Fruit fly (Drosophila melanogaster): ENCODE data around the gene MKP-4.
A peak's percentile ranks its signal among the peaks of the same experiment; 100 is the strongest.

The MKP-4 gene

dm6 chrX:19663859-19664728, 41.2 kb downstream of the MKP-4 start, which contains the start of the genes CG14223 and Ssu72 (continued):
- TF ChIP-seq lov (optimal IDR thresholded peaks at IDR 0.05) = no peak
- no peak for TF ChIP-seq lov (GFP tag; IDR thresholded peaks at IDR 0.05)
- no peak for TF ChIP-seq Gsc (GFP tag; IDR thresholded peaks at IDR 0.05)
- TF ChIP-seq onecut (GFP tag; IDR thresholded peaks at IDR 0.05) = peak; percentile 81
- no peak for TF ChIP-seq chm (GFP tag; IDR thresholded peaks at IDR 0.05)
- 0 out of 4 replicates have a peak, but pooled peaks have one; percentile 52 for TF ChIP-seq chinmo (GFP tag; IDR thresholded peaks at IDR 0.05; ENCODE audit: partially characterized antibody)
- no peak for TF ChIP-seq CG6654 (GFP tag; optimal IDR thresholded peaks at IDR 0.05)
- no peak for TF ChIP-seq CG10147 (GFP tag; optimal IDR thresholded peaks at IDR 0.05)
- TF ChIP-seq vvl (GFP tag; IDR thresholded peaks at IDR 0.05) = peak; percentile 32; the same call in 1 of the 2 replicates
- no peak for TF ChIP-seq ranshi (GFP tag; IDR thresholded peaks at IDR 0.05)
- no peak for TF ChIP-seq az2 (GFP tag; optimal IDR thresholded peaks at IDR 0.05)
- peak; percentile 44; the same call in 1 of the 2 replicates for TF ChIP-seq slbo (GFP tag; IDR thresholded peaks at IDR 0.05)
- peak; percentile 59 for TF ChIP-seq pzg (GFP tag; optimal IDR thresholded peaks at IDR 0.05)
- TF ChIP-seq Abd-B (GFP tag; optimal IDR thresholded peaks at IDR 0.05) = no peak
- TF ChIP-seq Dip3 (GFP tag; optimal IDR thresholded peaks at IDR 0.05) = no peak
- no peak for TF ChIP-seq CG1024 (GFP tag; IDR thresholded peaks at IDR 0.05)
- no peak for TF ChIP-seq CHES-1-like (GFP tag; optimal IDR thresholded peaks at IDR 0.05)
- TF ChIP-seq ato (GFP tag; IDR thresholded peaks at IDR 0.05; ENCODE audit: partially characterized antibody) = peak; percentile 64
- peak; percentile 13 for TF ChIP-seq gem (tag; optimal IDR thresholded peaks at IDR 0.05)
- no peak for TF ChIP-seq CG17829 (tag; optimal IDR thresholded peaks at IDR 0.05)
- TF ChIP-seq Dfd (GFP tag; optimal IDR thresholded peaks at IDR 0.05) = no peak
- no peak for TF ChIP-seq Atf3 (GFP tag; optimal IDR thresholded peaks at IDR 0.05)
- TF ChIP-seq trh (GFP tag; optimal IDR thresholded peaks at IDR 0.05) = no peak
- no peak for TF ChIP-seq D19B (GFP tag; optimal IDR thresholded peaks at IDR 0.05)
- no peak for TF ChIP-seq rib (GFP tag; IDR thresholded peaks at IDR 0.05)
- no peak for TF ChIP-seq br (optimal IDR thresholded peaks at IDR 0.05)
- TF ChIP-seq pb (GFP tag; optimal IDR thresholded peaks at IDR 0.05) = no peak
- TF ChIP-seq CG2199 (GFP tag; IDR thresholded peaks at IDR 0.05) = no peak
- no peak for TF ChIP-seq CG6689 (GFP tag; IDR thresholded peaks at IDR 0.05)
- no peak for TF ChIP-seq CG11695 (GFP tag; IDR thresholded peaks at IDR 0.05)
- TF ChIP-seq bigmax (GFP tag; optimal IDR thresholded peaks at IDR 0.05) = no peak
- TF ChIP-seq CG7357 (GFP tag; IDR thresholded peaks at IDR 0.05) = no peak
- TF ChIP-seq CG31388 (GFP tag; optimal IDR thresholded peaks at IDR 0.05) = no peak
- TF ChIP-seq CG9797 (GFP tag; optimal IDR thresholded peaks at IDR 0.05) = no peak
- no peak for TF ChIP-seq Side (GFP tag; optimal IDR thresholded peaks at IDR 0.05)
- no peak for TF ChIP-seq CG17568 (GFP tag; optimal IDR thresholded peaks at IDR 0.05)
- TF ChIP-seq Adf1 (GFP tag; IDR thresholded peaks at IDR 0.05) = no peak
- TF ChIP-seq vnd (GFP tag; IDR thresholded peaks at IDR 0.05; ENCODE audit: partially characterized antibody) = peak; percentile 70
- TF ChIP-seq CG30403 (GFP tag; optimal IDR thresholded peaks at IDR 0.05) = peak; percentile 29
- no peak for TF ChIP-seq en (GFP tag; optimal IDR thresholded peaks at IDR 0.05)
- TF ChIP-seq bbx (GFP tag; IDR thresholded peaks at IDR 0.05; ENCODE audit: partially characterized antibody) = peak; percentile 83
- TF ChIP-seq nerfin-1 (tag; optimal IDR thresholded peaks at IDR 0.05) = no peak
- TF ChIP-seq CG33557 (GFP tag; optimal IDR thresholded peaks at IDR 0.05) = no peak
- no peak for TF ChIP-seq insv (GFP tag; optimal IDR thresholded peaks at IDR 0.05)
- no peak for TF ChIP-seq ttk (GFP tag; IDR thresholded peaks at IDR 0.05)
- no peak for TF ChIP-seq btn (GFP tag; optimal IDR thresholded peaks at IDR 0.05)
- TF ChIP-seq CG13287 (GFP tag; IDR thresholded peaks at IDR 0.05; ENCODE audit: partially characterized antibody) = peak; percentile 84
- no peak for TF ChIP-seq Usf (GFP tag; optimal IDR thresholded peaks at IDR 0.05)
- TF ChIP-seq ftz-f1 (GFP tag; optimal IDR thresholded peaks at IDR 0.05) = no peak
- peak; percentile 19 for TF ChIP-seq mam (GFP tag; optimal IDR thresholded peaks at IDR 0.05)
- TF ChIP-seq fd3F (GFP tag; optimal IDR thresholded peaks at IDR 0.05) = no peak

Measured in whole organism, embryonic.